Fruit fly (Drosophila melanogaster): Measurements from ENCODE around the gene Vha55.

dm6 chr3R:12622778-12623177 lies 4.9 kb downstream of the Vha55 start:
- no peak for TF ChIP-seq CG8478 (optimal IDR thresholded peaks at IDR 0.05)
- no peak for TF ChIP-seq CTCF (optimal IDR thresholded peaks at IDR 0.05)

Measured in S2 (cell line).